ENCODE assay signal across 6 worm cellular contexts in the genomic region with DNA sequence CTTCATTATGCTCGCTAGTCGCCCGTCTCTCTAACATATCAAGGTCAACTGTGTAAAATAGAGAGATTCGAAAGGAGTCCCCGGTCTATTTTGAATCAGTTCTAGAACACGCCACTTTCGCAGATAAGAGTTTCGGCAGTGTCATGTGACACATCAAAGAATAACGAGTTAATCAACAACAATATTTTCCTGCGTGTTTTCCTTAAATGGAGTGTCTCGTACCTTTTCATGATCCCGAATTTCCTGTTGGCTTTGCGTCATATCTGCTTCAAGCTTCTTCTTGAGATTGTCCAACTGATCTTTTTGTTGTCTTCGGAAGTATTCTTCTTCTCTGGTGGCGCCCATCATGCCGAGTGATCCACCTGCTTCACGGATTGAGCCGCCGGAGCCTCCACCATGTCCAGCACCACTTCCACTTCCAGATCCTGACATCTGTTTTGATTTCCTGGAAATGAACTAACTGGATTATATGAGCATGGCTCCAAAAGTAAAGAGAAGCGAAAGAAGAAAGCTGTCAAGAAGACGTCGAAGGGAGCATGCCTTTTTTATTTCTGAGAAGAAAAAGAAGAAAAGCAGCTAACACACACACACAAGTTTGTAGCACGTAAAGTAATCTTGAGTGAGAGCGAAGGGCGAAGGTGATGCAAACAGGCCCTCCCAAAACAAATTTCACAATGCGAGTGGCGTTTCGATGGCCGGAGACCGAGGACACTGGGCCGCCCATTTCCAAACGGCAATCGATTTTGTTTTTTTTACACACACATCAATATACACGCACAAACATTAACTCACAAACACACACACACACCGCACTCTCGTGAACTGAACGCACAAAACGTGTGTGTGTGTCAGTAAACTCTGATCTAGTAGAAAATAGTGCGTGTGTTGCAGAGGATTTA.
TF ChIP-seq lines count a peak whose summit lies in the region.

No protein-coding gene starts in this region.

TF ChIP-seq in whole organism, L1 larva, 84 proteins besides CTCF, POLR2A, EP300 and RAD21 (continues in another document):
- TF ChIP-seq hlh-17 (GFP tag; optimal IDR thresholded peaks at IDR 0.05; lab: Kevin White, UChicago; ENCODE audit: borderline replicate concordance), result no peak
- peak; percentile 53 for TF ChIP-seq lin-13 (GFP tag; optimal IDR thresholded peaks at IDR 0.05; lab: Kevin White, UChicago)
- TF ChIP-seq blmp-1 (tag; optimal IDR thresholded peaks at IDR 0.05; lab: Kevin White, UChicago), result no peak
- TF ChIP-seq fos-1 (tag; optimal IDR thresholded peaks at IDR 0.05; lab: Kevin White, UChicago), result peak; percentile 3
- TF ChIP-seq elt-2 (tag; optimal IDR thresholded peaks at IDR 0.05; lab: Kevin White, UChicago), result peak; percentile 42
- TF ChIP-seq nhr-71 (tag; optimal IDR thresholded peaks at IDR 0.05; lab: Kevin White, UChicago), result peak; percentile 79
- TF ChIP-seq tlp-1 (tag; optimal IDR thresholded peaks at IDR 0.05; lab: Kevin White, UChicago), result no peak
- TF ChIP-seq nhr-20 (tag; optimal IDR thresholded peaks at IDR 0.05; lab: Kevin White, UChicago), result peak; percentile 72
- no peak for TF ChIP-seq pag-3 (tag; optimal IDR thresholded peaks at IDR 0.05; lab: Kevin White, UChicago; ENCODE audit: borderline replicate concordance, insufficient read depth)
- TF ChIP-seq pqm-1 (tag; optimal IDR thresholded peaks at IDR 0.05; lab: Kevin White, UChicago), result no peak
- no peak for TF ChIP-seq ceh-90 (tag; optimal IDR thresholded peaks at IDR 0.05; lab: Kevin White, UChicago)
- peak; percentile 46 for TF ChIP-seq aly-2 (tag; optimal IDR thresholded peaks at IDR 0.05; lab: Kevin White, UChicago)
- no peak for TF ChIP-seq tbx-2 (tag; optimal IDR thresholded peaks at IDR 0.05; lab: Kevin White, UChicago)

TF ChIP-seq in whole organism, L2 larva, 48 proteins besides CTCF, POLR2A, EP300 and RAD21 (continues in another document):
- no peak for TF ChIP-seq mab-5 (tag; optimal IDR thresholded peaks at IDR 0.05; lab: Kevin White, UChicago)
- TF ChIP-seq nhr-77 (tag; optimal IDR thresholded peaks at IDR 0.05; lab: Kevin White, UChicago), result no peak
- TF ChIP-seq R02D3.7 (tag; optimal IDR thresholded peaks at IDR 0.05; lab: Kevin White, UChicago), result no peak
- TF ChIP-seq nhr-12 (tag; optimal IDR thresholded peaks at IDR 0.05; lab: Kevin White, UChicago), result no peak
- TF ChIP-seq ceh-16 (tag; optimal IDR thresholded peaks at IDR 0.05; lab: Kevin White, UChicago), result peak; percentile 75
- TF ChIP-seq nhr-10 (tag; optimal IDR thresholded peaks at IDR 0.05; lab: Kevin White, UChicago), result no peak
- TF ChIP-seq lin-39 (tag; optimal IDR thresholded peaks at IDR 0.05; lab: Kevin White, UChicago), result no peak
- TF ChIP-seq nhr-237 (tag; optimal IDR thresholded peaks at IDR 0.05; lab: Kevin White, UChicago), result no peak
- TF ChIP-seq lin-13 (GFP tag; optimal IDR thresholded peaks at IDR 0.05; lab: Kevin White, UChicago), result no peak
- no peak for TF ChIP-seq nhr-6 (tag; optimal IDR thresholded peaks at IDR 0.05; lab: Kevin White, UChicago)
- TF ChIP-seq mdl-1 (tag; optimal IDR thresholded peaks at IDR 0.05; lab: Kevin White, UChicago), result no peak
- peak; percentile 69 for TF ChIP-seq nhr-21 (tag; optimal IDR thresholded peaks at IDR 0.05; lab: Kevin White, UChicago)
- no peak for TF ChIP-seq ztf-1 (GFP tag; conservative IDR thresholded peaks at IDR 0.05; lab: Robert Waterston, UW)
- no peak for TF ChIP-seq Y55F3AM.14 (GFP tag; optimal IDR thresholded peaks at IDR 0.05; lab: Kevin White, UChicago)

TF ChIP-seq in whole organism, L3 larva, 47 proteins besides CTCF, POLR2A, EP300 and RAD21 (continues in another document):
- TF ChIP-seq fos-1 (tag; optimal IDR thresholded peaks at IDR 0.05; lab: Kevin White, UChicago), result no peak
- no peak for TF ChIP-seq nhr-237 (tag; optimal IDR thresholded peaks at IDR 0.05; lab: Kevin White, UChicago)
- TF ChIP-seq hmg-11 (tag; optimal IDR thresholded peaks at IDR 0.05; lab: Kevin White, UChicago), result no peak
- TF ChIP-seq nhr-25 (tag; optimal IDR thresholded peaks at IDR 0.05; lab: Kevin White, UChicago), result peak; percentile 62
- peak; percentile 30 for TF ChIP-seq nhr-11 (tag; optimal IDR thresholded peaks at IDR 0.05; lab: Kevin White, UChicago)
- peak; percentile 91 for TF ChIP-seq ama-1 (optimal IDR thresholded peaks at IDR 0.05; lab: Kevin White, UChicago)
- TF ChIP-seq zag-1 (tag; optimal IDR thresholded peaks at IDR 0.05; lab: Kevin White, UChicago), result no peak
- no peak for TF ChIP-seq nhr-12 (tag; optimal IDR thresholded peaks at IDR 0.05; lab: Kevin White, UChicago)
- TF ChIP-seq eor-1 (tag; optimal IDR thresholded peaks at IDR 0.05; lab: Kevin White, UChicago), result no peak
- no peak for TF ChIP-seq mml-1 (tag; optimal IDR thresholded peaks at IDR 0.05; lab: Kevin White, UChicago)
- TF ChIP-seq daf-12 (tag; optimal IDR thresholded peaks at IDR 0.05; lab: Kevin White, UChicago), result no peak
- TF ChIP-seq elt-3 (tag; optimal IDR thresholded peaks at IDR 0.05; lab: Kevin White, UChicago), result peak in 1 of 3 experiments; percentile 64
- no peak for TF ChIP-seq aly-2 (tag; optimal IDR thresholded peaks at IDR 0.05; lab: Kevin White, UChicago)
- TF ChIP-seq nhr-43 (tag; optimal IDR thresholded peaks at IDR 0.05; lab: Kevin White, UChicago; ENCODE audit: poor library complexity, severe bottlenecking), result peak; percentile 74

TF ChIP-seq in whole organism, L4 larva, 104 proteins besides CTCF, POLR2A, EP300 and RAD21 (continues in another document):
- TF ChIP-seq zip-2 (tag; optimal IDR thresholded peaks at IDR 0.05; lab: Kevin White, UChicago), result no peak
- peak; percentile 64 for TF ChIP-seq hlh-30 (tag; optimal IDR thresholded peaks at IDR 0.05; lab: Kevin White, UChicago; ENCODE audit: insufficient read depth)
- no peak; the same call in 1 of the 2 replicates for TF ChIP-seq pha-4 (GFP tag; IDR thresholded peaks at IDR 0.05; lab: Robert Waterston, UW)
- TF ChIP-seq pha-4 (tag; optimal IDR thresholded peaks at IDR 0.05; lab: Kevin White, UChicago), result peak; percentile 46
- TF ChIP-seq snpc-4 (tag; optimal IDR thresholded peaks at IDR 0.05; lab: Kevin White, UChicago), result no peak
- no peak for TF ChIP-seq fos-1 (tag; optimal IDR thresholded peaks at IDR 0.05; lab: Kevin White, UChicago)
- peak; percentile 85 for TF ChIP-seq ama-1 (optimal IDR thresholded peaks at IDR 0.05; lab: Kevin White, UChicago)
- no peak for TF ChIP-seq ztf-7 (tag; optimal IDR thresholded peaks at IDR 0.05; lab: Kevin White, UChicago)
- TF ChIP-seq lin-13 (GFP tag; optimal IDR thresholded peaks at IDR 0.05; lab: Kevin White, UChicago), result no peak
- no peak for TF ChIP-seq duxl-1 (tag; optimal IDR thresholded peaks at IDR 0.05; lab: Kevin White, UChicago; ENCODE audit: poor library complexity)
- peak; percentile 35 for TF ChIP-seq nhr-102 (tag; optimal IDR thresholded peaks at IDR 0.05; lab: Kevin White, UChicago)
- TF ChIP-seq hif-1 (tag; optimal IDR thresholded peaks at IDR 0.05; lab: Kevin White, UChicago), result no peak
- no peak; the same call in 1 of the 2 replicates for TF ChIP-seq tra-1 (GFP tag; IDR thresholded peaks at IDR 0.05; lab: Robert Waterston, UW)
- TF ChIP-seq pqm-1 (tag; optimal IDR thresholded peaks at IDR 0.05; lab: Kevin White, UChicago), result no peak
- no peak for TF ChIP-seq lin-38 (GFP tag; IDR thresholded peaks at IDR 0.05; lab: Robert Waterston, UW)

TF ChIP-seq in whole organism, late embryonic, 69 proteins besides CTCF, POLR2A, EP300 and RAD21:
- TF ChIP-seq ceh-24 (tag; optimal IDR thresholded peaks at IDR 0.05; lab: Kevin White, UChicago), result no peak
- no peak for TF ChIP-seq pax-1 (tag; optimal IDR thresholded peaks at IDR 0.05; lab: Kevin White, UChicago)
- TF ChIP-seq ceh-18 (tag; optimal IDR thresholded peaks at IDR 0.05; lab: Kevin White, UChicago), result no peak
- peak; percentile 27 for TF ChIP-seq elt-2 (tag; optimal IDR thresholded peaks at IDR 0.05; lab: Kevin White, UChicago)
- peak; percentile 34 for TF ChIP-seq mec-3 (tag; optimal IDR thresholded peaks at IDR 0.05; lab: Kevin White, UChicago; ENCODE audit: borderline replicate concordance)
- no peak for TF ChIP-seq hlh-6 (tag; optimal IDR thresholded peaks at IDR 0.05; lab: Kevin White, UChicago)
- no peak for TF ChIP-seq ceh-45 (GFP tag; IDR thresholded peaks at IDR 0.05; lab: Robert Waterston, UW)
- no peak for TF ChIP-seq ahr-1 (tag; optimal IDR thresholded peaks at IDR 0.05; lab: Kevin White, UChicago)
- peak; percentile 7 for TF ChIP-seq hlh-30 (tag; optimal IDR thresholded peaks at IDR 0.05; lab: Kevin White, UChicago; ENCODE audit: insufficient read depth)
- no peak for TF ChIP-seq ceh-9 (tag; optimal IDR thresholded peaks at IDR 0.05; lab: Kevin White, UChicago)
TF ChIP-seq in whole organism, late embryonic: peak in this region for 3.

TF ChIP-seq in whole organism, young adult, 124 proteins besides CTCF, POLR2A, EP300 and RAD21 (continues in another document):
- TF ChIP-seq cebp-1 (GFP tag; IDR thresholded peaks at IDR 0.05; lab: Robert Waterston, UW), result peak; percentile 48; the same call in 1 of the 2 replicates
- peak; percentile 75 for TF ChIP-seq cebp-1 (tag; optimal IDR thresholded peaks at IDR 0.05; lab: Kevin White, UChicago)
- no peak for TF ChIP-seq Y53F4B.3 (GFP tag; IDR thresholded peaks at IDR 0.05; lab: Robert Waterston, UW)
- peak; percentile 26; the same call in 1 of the 2 replicates for TF ChIP-seq lir-1 (GFP tag; conservative IDR thresholded peaks at IDR 0.05; lab: Robert Waterston, UW)
- TF ChIP-seq lin-26 (GFP tag; IDR thresholded peaks at IDR 0.05; lab: Robert Waterston, UW), result peak; percentile 35; the same call in 1 of the 2 replicates
- TF ChIP-seq let-526 (GFP tag; IDR thresholded peaks at IDR 0.05; lab: Robert Waterston, UW), result 0 out of 2 replicates have a peak, but pooled peaks have one; percentile 5
- peak; percentile 33 for TF ChIP-seq atf-7 (tag; optimal IDR thresholded peaks at IDR 0.05; lab: Kevin White, UChicago)
- TF ChIP-seq fkh-3 (tag; optimal IDR thresholded peaks at IDR 0.05; lab: Kevin White, UChicago), result no peak
- peak; percentile 6; the same call in 1 of the 2 replicates for TF ChIP-seq ekl-4 (GFP tag; IDR thresholded peaks at IDR 0.05; lab: Robert Waterston, UW)
- peak; percentile 19 for TF ChIP-seq ZK185.1 (tag; optimal IDR thresholded peaks at IDR 0.05; lab: Kevin White, UChicago; ENCODE audit: poor library complexity, severe bottlenecking)
- TF ChIP-seq lsl-1 (GFP tag; optimal IDR thresholded peaks at IDR 0.05; lab: Kevin White, UChicago), result no peak
- peak; percentile 59 for TF ChIP-seq zfh-2 (GFP tag; conservative IDR thresholded peaks at IDR 0.05; lab: Robert Waterston, UW)
- peak; percentile 27; the same call in 1 of the 2 replicates for TF ChIP-seq dox-1 (GFP tag; IDR thresholded peaks at IDR 0.05; lab: Robert Waterston, UW)
- no peak for TF ChIP-seq somi-1 (GFP tag; optimal IDR thresholded peaks at IDR 0.05; lab: Kevin White, UChicago)
- TF ChIP-seq mcd-1 (GFP tag; IDR thresholded peaks at IDR 0.05; lab: Robert Waterston, UW), result peak; percentile 25; the same call in 1 of the 2 replicates
- TF ChIP-seq zim-3 (tag; optimal IDR thresholded peaks at IDR 0.05; lab: Kevin White, UChicago), result peak; percentile 22
- TF ChIP-seq hmg-20 (GFP tag; IDR thresholded peaks at IDR 0.05; lab: Robert Waterston, UW), result no peak
- no peak for TF ChIP-seq nhr-27 (tag; optimal IDR thresholded peaks at IDR 0.05; lab: Kevin White, UChicago)
- peak in 1 of 3 experiments; percentile 6 for TF ChIP-seq lin-35 (GFP tag; optimal IDR thresholded peaks at IDR 0.05; lab: Kevin White, UChicago)
- TF ChIP-seq ccch-3 (GFP tag; optimal IDR thresholded peaks at IDR 0.05; lab: Kevin White, UChicago), result no peak
